Fruit fly (Drosophila melanogaster) whole organism, embryonic: Measurements from ENCODE around the gene Sec3.

Source experiments
- Adf1 ChIP-seq: fragments of 200-800 bp; sonication (Bioruptor generic); IDR thresholded peaks from 2 replicates; pipeline ENCODE4 v1.3.6; 2022; ENCODE audit warnings: missing biosample characterization, missing genetic modification characterization
- BEAF-32 ChIP-seq: fragments of 200-800 bp; sonication (Bioruptor generic); optimal IDR thresholded peaks from 3 replicates; lab custom pipeline; 2017; ENCODE audit warnings: missing biosample characterization, missing genetic modification characterization, mild to moderate bottlenecking, moderate library complexity, missing genetic modification reagents
- Bgb ChIP-seq: fragments of 200-800 bp; sonication (Bioruptor generic); IDR thresholded peaks from 2 replicates; pipeline ENCODE4 v1.3.6; 2022; ENCODE audit warnings: missing biosample characterization, missing genetic modification characterization; ENCODE audit not compliant: partially characterized antibody
- BtbVII ChIP-seq: fragments of 200-800 bp; sonication (Bioruptor generic); optimal IDR thresholded peaks from 3 replicates; lab custom pipeline; 2017; ENCODE audit warnings: missing biosample characterization, mild to moderate bottlenecking, missing genetic modification characterization
- CG10209 ChIP-seq: fragments of 200-800 bp; sonication (Bioruptor generic); optimal IDR thresholded peaks from 3 replicates; lab custom pipeline; 2017; ENCODE audit warnings: missing biosample characterization, mild to moderate bottlenecking, missing genetic modification characterization, missing genetic modification reagents
- CG1024 ChIP-seq: fragments of 200-800 bp; sonication (Bioruptor generic); IDR thresholded peaks from 2 replicates; pipeline ENCODE4 v1.3.6; 2022; ENCODE audit warnings: missing biosample characterization, missing genetic modification characterization
- CG12104 ChIP-seq: fragments of 200-800 bp; sonication (Bioruptor generic); optimal IDR thresholded peaks from 3 replicates; lab custom pipeline; 2016; ENCODE audit warnings: missing biosample characterization, missing genetic modification characterization
- CG12769 ChIP-seq: fragments of 200-800 bp; sonication (Bioruptor generic); optimal IDR thresholded peaks from 2 replicates; lab custom pipeline; 2019; ENCODE audit warnings: missing biosample characterization, mild to moderate bottlenecking, missing genetic modification characterization, moderate library complexity
- CG13296 ChIP-seq: fragments of 200-800 bp; sonication (Bioruptor generic); optimal IDR thresholded peaks from 3 replicates; lab custom pipeline; 2018; ENCODE audit warnings: missing biosample characterization, mild to moderate bottlenecking, missing genetic modification characterization
- CG14050 ChIP-seq: fragments of 200-800 bp; sonication (Bioruptor generic); IDR thresholded peaks from 3 replicates; pipeline ENCODE4 v1.3.6; 2022; ENCODE audit warnings: missing biosample characterization, missing genetic modification characterization
- CG15073 ChIP-seq: fragments of 200-800 bp; sonication (Bioruptor generic); optimal IDR thresholded peaks from 2 replicates; lab custom pipeline; 2016; ENCODE audit warnings: missing biosample characterization, missing genetic modification characterization
- CG1529 ChIP-seq: fragments of 200-800 bp; sonication (Bioruptor generic); optimal IDR thresholded peaks from 3 replicates; lab custom pipeline; 2018; ENCODE audit warnings: missing biosample characterization, missing genetic modification characterization
- CG17568 ChIP-seq: fragments of 200-800 bp; sonication (Bioruptor generic); optimal IDR thresholded peaks from 2 replicates; lab custom pipeline; 2018; ENCODE audit warnings: missing biosample characterization, mild to moderate bottlenecking, missing genetic modification characterization, moderate library complexity
- CG2889 ChIP-seq: fragments of 200-800 bp; sonication (Bioruptor generic); IDR thresholded peaks from 3 replicates; pipeline ENCODE4 v1.3.6; 2022; ENCODE audit warnings: missing biosample characterization, missing genetic modification characterization
- CG31388 ChIP-seq: fragments of 200-800 bp; sonication (Bioruptor generic); optimal IDR thresholded peaks from 2 replicates; lab custom pipeline; 2016; ENCODE audit warnings: missing biosample characterization, missing genetic modification characterization
- CG7556 ChIP-seq: fragments of 200-800 bp; sonication (Bioruptor generic); optimal IDR thresholded peaks from 2 replicates; lab custom pipeline; 2017; ENCODE audit warnings: missing biosample characterization, mild to moderate bottlenecking, missing genetic modification characterization
- CG8765 ChIP-seq: fragments of 200-800 bp; sonication (Bioruptor generic); IDR thresholded peaks from 2 replicates; pipeline ENCODE4 v1.3.6; 2022; ENCODE audit warnings: missing biosample characterization, missing genetic modification characterization
- CG9817 ChIP-seq: fragments of 200-800 bp; sonication (Bioruptor generic); optimal IDR thresholded peaks from 2 replicates; lab custom pipeline; 2018; ENCODE audit warnings: missing biosample characterization, mild to moderate bottlenecking, missing genetic modification characterization, moderate library complexity
- D19A ChIP-seq: fragments of 200-800 bp; optimal IDR thresholded peaks from 3 replicates; lab custom pipeline; 2019; ENCODE audit warnings: missing biosample characterization, mild to moderate bottlenecking, missing genetic modification characterization, moderate library complexity
- Doc3 ChIP-seq: fragments of 200-800 bp; sonication (Bioruptor generic); IDR thresholded peaks from 3 replicates; pipeline ENCODE4 v1.3.6; 2022; ENCODE audit warnings: missing biosample characterization, missing genetic modification characterization; ENCODE audit not compliant: partially characterized antibody
- Dref ChIP-seq: fragments of 200-800 bp; sonication (Bioruptor generic); IDR thresholded peaks from 2 replicates; pipeline ENCODE4 v1.3.6; 2022; ENCODE audit warnings: missing biosample characterization, missing genetic modification characterization
- Fer3 ChIP-seq: fragments of 200-800 bp; sonication (Bioruptor generic); optimal IDR thresholded peaks from 2 replicates; lab custom pipeline; 2018; ENCODE audit warnings: missing biosample characterization, mild to moderate bottlenecking, missing genetic modification characterization, moderate library complexity
- Hmr ChIP-seq: fragments of 200-800 bp; sonication (Bioruptor generic); optimal IDR thresholded peaks from 3 replicates; lab custom pipeline; 2017; ENCODE audit warnings: mild to moderate bottlenecking, missing biosample characterization, missing genetic modification reagents, missing genetic modification characterization
- Lim3 ChIP-seq: fragments of 200-800 bp; sonication (Bioruptor generic); IDR thresholded peaks from 2 replicates; pipeline ENCODE4 v1.3.6; 2022; ENCODE audit warnings: missing biosample characterization, missing genetic modification characterization
- Mad ChIP-seq: fragments of 200-800 bp; sonication (Bioruptor generic); optimal IDR thresholded peaks from 2 replicates; lab custom pipeline; 2016; ENCODE audit warnings: missing biosample characterization, missing genetic modification characterization
- Myb ChIP-seq: fragments of 200-800 bp; sonication (Bioruptor generic); optimal IDR thresholded peaks from 2 replicates; lab custom pipeline; 2016; ENCODE audit warnings: missing biosample characterization, missing genetic modification characterization
- NC2β ChIP-seq: fragments of 200-800 bp; sonication (Bioruptor generic); optimal IDR thresholded peaks from 2 replicates; lab custom pipeline; 2016; ENCODE audit warnings: missing biosample characterization, missing genetic modification characterization
- Oaz ChIP-seq: fragments of 200-800 bp; sonication (Bioruptor generic); IDR thresholded peaks from 2 replicates; pipeline ENCODE4 v1.3.6; 2022; ENCODE audit warnings: missing biosample characterization, missing genetic modification characterization
- Pdp1 ChIP-seq, 2 experiments: fragments of 200-800 bp; sonication (Bioruptor generic); optimal IDR thresholded peaks; 3 replicates each; lab custom pipeline; 2016; ENCODE audit warnings: missing biosample characterization in 2 of 2, missing genetic modification characterization in 2 of 2, mild to moderate bottlenecking in 1 of 2, moderate library complexity in 1 of 2
- Spps ChIP-seq: fragments of 200-800 bp; sonication (Bioruptor generic); optimal IDR thresholded peaks from 2 replicates; lab custom pipeline; 2018; ENCODE audit warnings: missing biosample characterization, mild to moderate bottlenecking, missing genetic modification characterization
- Tbp ChIP-seq: fragments of >200 bp; optimal IDR thresholded peaks from 2 replicates; lab custom pipeline; 2018; ENCODE audit warnings: missing biosample characterization, missing genetic modification characterization
- ash1 ChIP-seq: fragments of 200-800 bp; sonication (Bioruptor generic); optimal IDR thresholded peaks from 2 replicates; lab custom pipeline; 2018; ENCODE audit warnings: missing biosample characterization, mild to moderate bottlenecking, missing genetic modification characterization
- ato ChIP-seq: fragments of 200-800 bp; sonication (Bioruptor generic); IDR thresholded peaks from 2 replicates; pipeline ENCODE4 v1.3.6; 2022; ENCODE audit warnings: missing biosample characterization, missing genetic modification characterization; ENCODE audit not compliant: partially characterized antibody
- bbx ChIP-seq: fragments of 200-800 bp; sonication (Bioruptor generic); IDR thresholded peaks from 2 replicates; pipeline ENCODE4 v1.3.6; 2022; ENCODE audit warnings: missing biosample characterization, missing genetic modification characterization; ENCODE audit not compliant: partially characterized antibody
- caup ChIP-seq: fragments of 200-800 bp; sonication (Bioruptor generic); optimal IDR thresholded peaks from 3 replicates; lab custom pipeline; 2017; ENCODE audit warnings: missing biosample characterization, mild to moderate bottlenecking, missing genetic modification characterization, moderate library complexity; ENCODE audit not compliant: severe bottlenecking
- chn ChIP-seq: fragments of 200-800 bp; sonication (Bioruptor generic); optimal IDR thresholded peaks from 2 replicates; lab custom pipeline; 2016; ENCODE audit warnings: missing biosample characterization, missing genetic modification characterization
- ci ChIP-seq: fragments of 200-800 bp; sonication (Bioruptor generic); IDR thresholded peaks from 3 replicates; pipeline ENCODE4 v1.3.6; 2022; ENCODE audit warnings: missing biosample characterization, missing genetic modification characterization
- ftz-f1 ChIP-seq: fragments of 200-800 bp; sonication (Bioruptor generic); optimal IDR thresholded peaks from 2 replicates; lab custom pipeline; 2016; ENCODE audit warnings: missing biosample characterization, missing genetic modification characterization
- gcm2 ChIP-seq: fragments of 200-800 bp; sonication (Bioruptor generic); optimal IDR thresholded peaks from 2 replicates; lab custom pipeline; 2016; ENCODE audit warnings: missing biosample characterization, missing genetic modification characterization
- gsb-n ChIP-seq: fragments of 200-800 bp; sonication (Bioruptor generic); optimal IDR thresholded peaks from 3 replicates; lab custom pipeline; 2018; ENCODE audit warnings: missing biosample characterization, mild to moderate bottlenecking, missing genetic modification characterization
- kay ChIP-seq: fragments of 200-800 bp; sonication (Bioruptor generic); optimal IDR thresholded peaks from 2 replicates; lab custom pipeline; 2016; ENCODE audit warnings: missing biosample characterization, missing genetic modification characterization
- ken ChIP-seq: fragments of 200-800 bp; sonication (Bioruptor generic); IDR thresholded peaks from 3 replicates; pipeline ENCODE4 v1.3.6; 2022; ENCODE audit warnings: missing biosample characterization, missing genetic modification characterization
- odd ChIP-seq: fragments of 200-800 bp; sonication (Bioruptor generic); optimal IDR thresholded peaks from 2 replicates; lab custom pipeline; 2017; ENCODE audit warnings: missing biosample characterization, mild to moderate bottlenecking, missing genetic modification characterization
- rib ChIP-seq: fragments of 200-800 bp; sonication (Bioruptor generic); IDR thresholded peaks from 2 replicates; pipeline ENCODE4 v1.3.6; 2022; ENCODE audit warnings: missing biosample characterization, missing genetic modification characterization
- sisA ChIP-seq: fragments of 200-800 bp; sonication (Bioruptor generic); IDR thresholded peaks from 2 replicates; pipeline ENCODE4 v1.3.6; 2022; ENCODE audit warnings: missing biosample characterization, missing genetic modification characterization
- tin ChIP-seq: fragments of 200-800 bp; sonication (Bioruptor generic); optimal IDR thresholded peaks from 3 replicates; lab custom pipeline; 2016; ENCODE audit warnings: missing biosample characterization, missing genetic modification characterization
- tx ChIP-seq: fragments of 200-800 bp; sonication (Bioruptor generic); optimal IDR thresholded peaks from 2 replicates; lab custom pipeline; 2016; ENCODE audit warnings: missing biosample characterization, missing genetic modification characterization
- unpg ChIP-seq: fragments of 200-800 bp; sonication (Bioruptor generic); optimal IDR thresholded peaks from 3 replicates; lab custom pipeline; 2018; ENCODE audit warnings: missing biosample characterization, mild to moderate bottlenecking, missing genetic modification characterization, moderate library complexity
- yki ChIP-seq: fragments of >200 bp; optimal IDR thresholded peaks from 3 replicates; lab custom pipeline; 2018
- zf30C ChIP-seq: fragments of 200-800 bp; sonication (Bioruptor generic); optimal IDR thresholded peaks from 3 replicates; lab custom pipeline; 2018; ENCODE audit warnings: missing biosample characterization, mild to moderate bottlenecking, missing genetic modification characterization

Sec3 gene

dm6 chr3L:17425132-17425713, at the start of gene Sec3, which contains the start of gene COX7B:
Gene Sec3 (minus strand): TSS chr3L:17425217.
Gene COX7B (plus strand): TSS chr3L:17425477.
- TF ChIP-seq yki (lab: Kevin White, UChicago) (no peak), kay (peak; percentile 51), gcm2 (peak; percentile 14), ci (GFP tag; lab: Robert Waterston, UW) (0 out of 3 replicates have a peak, but pooled peaks have one; percentile 59), CG7556 (peak; percentile 33), NC2β (GFP tag; lab: Kevin White, UChicago) (peak; percentile 65), unpg (GFP tag; lab: Kevin White, UChicago) (peak; percentile 63), tin (peak; percentile 74), ash1 (GFP tag; lab: Kevin White, UChicago) (no peak), Tbp (GFP tag; lab: Kevin White, UChicago) (no peak), CG10209 (GFP tag; lab: Kevin White, UChicago) (peak; percentile 49), tx (peak; percentile 47), bbx (GFP tag; lab: Robert Waterston, UW) (peak; percentile 87), gsb-n (tag; lab: Kevin White, UChicago) (peak; percentile 50), ato (GFP tag; lab: Robert Waterston, UW) (no peak; the same call in 1 of the 2 replicates), caup (peak; percentile 53), Lim3 (no peak), Spps (tag; lab: Kevin White, UChicago) (peak; percentile 25), Pdp1 (GFP tag; optimal IDR thresholded peaks at IDR 0.05; lab: Kevin White, UChicago) (peak; percentile 64 to 96), Hmr (GFP tag; lab: Kevin White, UChicago) (peak; percentile 57), Fer3 (tag; lab: Kevin White, UChicago) (peak; percentile 66), zf30C (GFP tag; lab: Kevin White, UChicago) (no peak), CG1529 (GFP tag; lab: Kevin White, UChicago) (peak; percentile 65), ken (no peak), BEAF-32 (GFP tag; lab: Kevin White, UChicago) (peak; percentile 97), D19A (tag; lab: Kevin White, UChicago) (peak; percentile 60), CG2889 (no peak), Mad (peak; percentile 52), Myb (peak; percentile 28), CG14050 (GFP tag; lab: Robert Waterston, UW) (no peak), rib (GFP tag; lab: Robert Waterston, UW) (0 out of 2 replicates have a peak, but pooled peaks have one; percentile 22), CG1024 (no peak), odd (GFP tag; lab: Kevin White, UChicago) (peak; percentile 11), CG31388 (GFP tag; lab: Kevin White, UChicago) (no peak), CG8765 (GFP tag; lab: Robert Waterston, UW) (no peak), CG15073 (no peak), Oaz (GFP tag; lab: Robert Waterston, UW) (no peak), Doc3 (GFP tag; lab: Robert Waterston, UW) (peak; percentile 96), CG12769 (tag; lab: Kevin White, UChicago) (peak; percentile 84), CG13296 (GFP tag; lab: Kevin White, UChicago) (peak; percentile 55), chn (GFP tag; lab: Kevin White, UChicago) (peak; percentile 52), ftz-f1 (GFP tag; lab: Kevin White, UChicago) (peak; percentile 72), CG12104 (peak; percentile 47), Dref (peak; percentile 31; the same call in 1 of the 2 replicates), CG17568 (GFP tag; lab: Kevin White, UChicago) (peak; percentile 52), BtbVII (GFP tag; lab: Kevin White, UChicago) (peak; percentile 23), CG9817 (tag; lab: Kevin White, UChicago) (peak; percentile 81), Adf1 (GFP tag; lab: Robert Waterston, UW) (no peak), Bgb (GFP tag; lab: Robert Waterston, UW) (peak; percentile 89), sisA (GFP tag; lab: Robert Waterston, UW) (no peak)
